Fruit fly (Drosophila melanogaster) whole organism: ENCODE measurements around the gene CG34177.

Source experiments
- CG8478 ChIP-seq: fragments of >200 bp; optimal IDR thresholded peaks from 2 replicates; lab custom pipeline; 2018; ENCODE audit warnings: inconsistent platforms
- Dll ChIP-seq: fragments of >200 bp; optimal IDR thresholded peaks from 2 replicates; lab custom pipeline; 2017
- EcR ChIP-seq, 2 experiments: fragments of >200 bp; optimal IDR thresholded peaks; 2 replicates each; lab custom pipeline; 2017; ENCODE audit warnings: missing biosample characterization in 2 of 2, missing genetic modification characterization in 2 of 2, missing genetic modification reagents in 2 of 2
- pan ChIP-seq: fragments of >200 bp; optimal IDR thresholded peaks from 2 replicates; lab custom pipeline; 2017
- psq ChIP-seq: fragments of >200 bp; optimal IDR thresholded peaks from 2 replicates; lab custom pipeline; 2017
- usp ChIP-seq: fragments of >200 bp; optimal IDR thresholded peaks from 2 replicates; lab custom pipeline; 2017; ENCODE audit warnings: missing biosample characterization, missing genetic modification characterization, mixed read lengths

DNA sequence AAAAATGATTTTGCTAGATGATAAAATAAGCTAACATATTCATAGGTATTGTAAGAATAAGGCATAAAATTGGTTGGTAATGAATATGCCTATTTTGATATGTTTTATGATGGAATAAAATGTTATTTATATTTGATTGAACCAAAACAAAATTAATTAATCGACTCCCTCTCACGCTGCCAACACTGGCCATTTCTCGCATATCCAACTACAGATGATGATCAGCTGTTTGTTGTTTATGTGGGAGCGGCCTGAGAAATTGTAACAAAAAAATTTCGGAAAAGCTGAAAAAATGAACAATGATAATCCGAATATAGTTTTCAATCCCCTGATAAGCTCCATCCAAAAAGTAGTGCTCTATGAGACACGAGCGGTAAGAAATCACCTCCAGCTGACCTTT, 31.2 kb downstream of the CG34177 start, which contains the start of gene FIG4:
- TF ChIP-seq CG8478 (lab: Kevin White, UChicago) = no peak
- no peak for TF ChIP-seq pan (lab: Kevin White, UChicago)
- TF ChIP-seq psq = no peak
- TF ChIP-seq usp (GFP tag; lab: Kevin White, UChicago) = no peak
- TF ChIP-seq Dll (lab: Kevin White, UChicago) = no peak
- no peak for TF ChIP-seq EcR (GFP tag; optimal IDR thresholded peaks at IDR 0.05; lab: Kevin White, UChicago)
